Worm (Caenorhabditis elegans) whole organism, early embryonic: ENCODE data around the gene T19C3.2.

Source experiments
- B0310.2 ChIP-seq: sonication (generic microtip); optimal IDR thresholded peaks from 2 replicates; lab custom pipeline; 2016; ENCODE audit warnings: mild to moderate bottlenecking, missing genetic modification characterization, missing compliant biosample characterization
- F13C5.2 ChIP-seq: sonication (generic microtip); optimal IDR thresholded peaks from 2 replicates; lab custom pipeline; 2017; ENCODE audit warnings: mild to moderate bottlenecking, missing genetic modification characterization, inconsistent platforms, missing compliant biosample characterization
- aly-1 ChIP-seq: sonication (generic microtip); optimal IDR thresholded peaks from 2 replicates; lab custom pipeline; 2016; ENCODE audit warnings: missing genetic modification characterization, missing compliant biosample characterization
- ama-1 ChIP-seq: fragments of 150-350 bp; optimal IDR thresholded peaks from 2 replicates; lab custom pipeline; 2014
- ceh-13 ChIP-seq: fragments of 200-800 bp; sonication (Bioruptor generic); optimal IDR thresholded peaks from 2 replicates; lab custom pipeline; 2018; ENCODE audit warnings: mild to moderate bottlenecking, missing genetic modification characterization, missing compliant biosample characterization
- ceh-36 ChIP-seq: sonication (generic microtip); optimal IDR thresholded peaks from 2 replicates; lab custom pipeline; 2016; ENCODE audit warnings: missing genetic modification characterization, inconsistent platforms, missing compliant biosample characterization
- ets-7 ChIP-seq: sonication (generic microtip); optimal IDR thresholded peaks from 2 replicates; lab custom pipeline; 2016; ENCODE audit warnings: missing genotype, missing genetic modification characterization, missing compliant biosample characterization
- flt-1 ChIP-seq: fragments of 200-800 bp; sonication (Bioruptor generic); IDR thresholded peaks from 2 replicates; pipeline ENCODE4 v1.3.6; 2022; ENCODE audit warnings: missing genetic modification characterization, missing compliant biosample characterization
- hmbx-1 ChIP-seq: sonication (generic microtip); optimal IDR thresholded peaks from 2 replicates; lab custom pipeline; 2016; ENCODE audit warnings: mild to moderate bottlenecking, missing genetic modification characterization, missing compliant biosample characterization
- hmg-4 ChIP-seq: fragments of 200-800 bp; sonication (Bioruptor generic); optimal IDR thresholded peaks from 2 replicates; lab custom pipeline; 2018; ENCODE audit warnings: mild to moderate bottlenecking, missing genetic modification characterization, missing compliant biosample characterization
- hnd-1 ChIP-seq: sonication (generic microtip); optimal IDR thresholded peaks from 2 replicates; lab custom pipeline; 2016; ENCODE audit warnings: missing genetic modification characterization, missing compliant biosample characterization
- pes-1 ChIP-seq: fragments of 200-800 bp; sonication (Bioruptor generic); IDR thresholded peaks from 2 replicates; pipeline ENCODE4 v1.3.6; 2022; ENCODE audit warnings: missing genetic modification reagents, missing genetic modification characterization, missing compliant biosample characterization
- scrt-1 ChIP-seq: fragments of 200-800 bp; sonication (Bioruptor generic); IDR thresholded peaks from 2 replicates; pipeline ENCODE4 v1.3.6; 2022; ENCODE audit warnings: missing genetic modification characterization, missing compliant biosample characterization
- sea-1 ChIP-seq: fragments of 200-800 bp; sonication (Bioruptor generic); conservative IDR thresholded peaks from 2 replicates; pipeline ENCODE4 v1.3.6; 2022; ENCODE audit warnings: missing genetic modification characterization, missing compliant biosample characterization
- tbx-11 ChIP-seq: fragments of 200-800 bp; sonication (Bioruptor generic); IDR thresholded peaks from 2 replicates; pipeline ENCODE4 v1.3.6; 2022; ENCODE audit warnings: missing genetic modification characterization, missing compliant biosample characterization
- tbx-37 ChIP-seq: fragments of 200-800 bp; sonication (Bioruptor generic); conservative IDR thresholded peaks from 2 replicates; pipeline ENCODE4 v1.3.6; 2022; ENCODE audit warnings: missing genetic modification reagents, missing genetic modification characterization, missing compliant biosample characterization
- tra-4 ChIP-seq: sonication (generic microtip); optimal IDR thresholded peaks from 2 replicates; lab custom pipeline; 2017; ENCODE audit warnings: missing genetic modification characterization, missing compliant biosample characterization

The T19C3.2 gene

DNA sequence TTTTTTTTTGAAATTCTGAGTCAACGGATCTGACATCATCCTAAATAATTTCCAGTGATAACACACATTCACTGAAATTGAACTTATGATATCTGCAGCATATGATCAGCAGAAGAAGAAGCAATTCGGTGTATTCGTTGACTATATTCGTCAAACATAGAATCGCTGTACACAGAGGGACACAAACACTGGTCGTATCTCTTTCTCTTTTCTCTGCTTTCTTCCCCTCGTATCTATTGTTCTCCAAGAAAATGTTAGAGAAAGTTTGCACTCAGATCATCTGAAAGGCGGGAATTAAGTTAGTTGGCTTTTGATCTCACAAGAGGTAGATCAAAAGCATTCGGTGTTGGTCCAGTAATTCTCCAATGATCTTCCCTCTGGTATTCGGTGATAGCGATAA lies 33.2 kb upstream of the T19C3.2 start:
- no peak for TF ChIP-seq aly-1 (tag; lab: Kevin White, UChicago)
- TF ChIP-seq flt-1 (GFP tag; lab: Robert Waterston, UW) = no peak
- no peak for TF ChIP-seq B0310.2 (tag; lab: Kevin White, UChicago)
- TF ChIP-seq tra-4 (tag; lab: Kevin White, UChicago) = no peak
- TF ChIP-seq hmg-4 = no peak
- no peak for TF ChIP-seq F13C5.2 (tag; lab: Kevin White, UChicago)
- no peak for TF ChIP-seq ceh-36 (tag; lab: Kevin White, UChicago)
- TF ChIP-seq ets-7 (tag; lab: Kevin White, UChicago) = no peak
- TF ChIP-seq pes-1 (GFP tag; lab: Robert Waterston, UW) = no peak
- no peak for TF ChIP-seq hnd-1 (tag; lab: Kevin White, UChicago)
- no peak for TF ChIP-seq ceh-13 (GFP tag; lab: Kevin White, UChicago)
- TF ChIP-seq scrt-1 (GFP tag; lab: Robert Waterston, UW) = no peak
- no peak for TF ChIP-seq tbx-37 (GFP tag; lab: Robert Waterston, UW)
- TF ChIP-seq hmbx-1 = no peak

DNA sequence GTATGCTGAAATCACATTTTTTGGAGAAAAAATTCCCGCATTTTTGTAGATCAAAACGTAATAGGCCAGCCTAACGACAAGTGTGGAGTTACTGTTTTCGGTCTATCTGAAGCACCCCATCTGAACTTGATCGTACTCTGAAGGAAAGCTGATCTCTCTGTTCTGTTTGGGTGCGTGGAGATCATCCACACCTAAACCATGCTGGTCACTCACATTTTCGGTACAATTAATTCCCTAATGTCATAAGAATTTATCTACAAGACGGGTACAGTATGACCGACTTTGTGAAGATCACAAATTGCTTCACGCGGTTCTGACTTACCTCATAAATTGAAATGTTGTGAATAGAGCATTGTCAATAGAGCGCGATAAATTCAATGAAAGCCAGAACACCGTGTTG lies 32.6 kb upstream of the T19C3.2 start:
- TF ChIP-seq tbx-11 (GFP tag; lab: Robert Waterston, UW) = no peak
- TF ChIP-seq scrt-1 (GFP tag; lab: Robert Waterston, UW) = no peak
- no peak for TF ChIP-seq hmbx-1
- no peak for TF ChIP-seq tra-4 (tag; lab: Kevin White, UChicago)
- no peak for TF ChIP-seq hmg-4
- no peak for TF ChIP-seq pes-1 (GFP tag; lab: Robert Waterston, UW)
- TF ChIP-seq flt-1 (GFP tag; lab: Robert Waterston, UW) = no peak
- no peak for TF ChIP-seq ama-1 (lab: Kevin White, UChicago)
- no peak for TF ChIP-seq F13C5.2 (tag; lab: Kevin White, UChicago)
- no peak for TF ChIP-seq ceh-13 (GFP tag; lab: Kevin White, UChicago)
- TF ChIP-seq tbx-37 (GFP tag; lab: Robert Waterston, UW) = no peak
- TF ChIP-seq hnd-1 (tag; lab: Kevin White, UChicago) = no peak
- TF ChIP-seq aly-1 (tag; lab: Kevin White, UChicago) = no peak

- no peak for TF ChIP-seq hnd-1 (tag; lab: Kevin White, UChicago)
- TF ChIP-seq hmbx-1 = no peak
- no peak for TF ChIP-seq ceh-13 (GFP tag; lab: Kevin White, UChicago)
- TF ChIP-seq pes-1 (GFP tag; lab: Robert Waterston, UW) = no peak
- TF ChIP-seq sea-1 = no peak
- no peak for TF ChIP-seq F13C5.2 (tag; lab: Kevin White, UChicago)
- no peak for TF ChIP-seq flt-1 (GFP tag; lab: Robert Waterston, UW)
- TF ChIP-seq hmg-4 = no peak
- TF ChIP-seq scrt-1 (GFP tag; lab: Robert Waterston, UW) = no peak
- TF ChIP-seq ets-7 (tag; lab: Kevin White, UChicago) = no peak
- TF ChIP-seq ceh-36 (tag; lab: Kevin White, UChicago) = no peak
- TF ChIP-seq B0310.2 (tag; lab: Kevin White, UChicago) = no peak
- no peak for TF ChIP-seq tbx-11 (GFP tag; lab: Robert Waterston, UW)
Observed at ce11 chrIII:647248-647647, 29.9 kb upstream of the T19C3.2 start.

DNA sequence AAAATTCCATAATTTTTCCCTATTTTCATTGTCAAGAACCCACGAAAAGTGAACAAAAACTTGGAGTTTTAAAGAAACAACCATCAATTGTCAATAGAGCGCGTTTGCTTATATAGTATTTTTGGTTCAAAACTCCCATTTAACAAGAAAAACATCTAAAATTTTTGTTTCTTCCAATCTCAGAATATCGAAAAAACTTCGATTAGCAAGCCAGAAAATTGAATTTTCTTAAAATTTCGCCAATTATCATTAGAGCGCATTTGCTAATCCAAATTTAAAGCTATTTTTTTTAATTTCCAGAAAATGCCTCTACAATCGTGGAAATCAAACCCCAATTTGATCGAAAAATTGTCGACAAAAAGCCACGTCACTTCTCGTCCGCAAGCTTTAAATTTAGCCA lies 29.1 kb upstream of the T19C3.2 start, which contains the start of gene orai-1:
Gene orai-1 (plus strand): TSS at position 301 of the 400 bp plus-strand sequence.
- no peak for TF ChIP-seq tbx-11 (GFP tag; lab: Robert Waterston, UW)

DNA sequence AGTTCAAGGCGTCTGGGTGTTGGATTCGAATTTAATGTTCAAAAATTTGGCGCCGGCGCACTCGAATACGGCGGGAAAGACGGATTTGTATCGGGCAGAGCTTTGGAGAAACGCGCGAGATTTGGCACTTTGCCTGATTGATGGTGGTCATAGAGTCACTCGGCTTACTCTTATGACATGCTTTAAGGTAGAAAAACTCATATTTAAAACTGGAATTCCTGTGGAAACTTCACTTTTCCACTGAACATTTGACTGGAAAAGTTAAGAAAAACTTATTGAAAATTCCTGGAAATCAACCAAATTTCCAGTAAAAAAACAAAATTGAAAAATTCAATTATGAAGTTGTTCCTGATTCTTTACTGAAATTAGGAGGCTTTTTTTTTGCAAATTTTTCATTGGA lies 27.3 kb upstream of the T19C3.2 start:
- TF ChIP-seq ets-7 (tag; lab: Kevin White, UChicago) = no peak
- TF ChIP-seq aly-1 (tag; lab: Kevin White, UChicago) = no peak
- no peak for TF ChIP-seq hnd-1 (tag; lab: Kevin White, UChicago)
- no peak for TF ChIP-seq scrt-1 (GFP tag; lab: Robert Waterston, UW)
- no peak for TF ChIP-seq ceh-36 (tag; lab: Kevin White, UChicago)
- no peak for TF ChIP-seq hmg-4
- TF ChIP-seq F13C5.2 (tag; lab: Kevin White, UChicago) = no peak
- no peak for TF ChIP-seq pes-1 (GFP tag; lab: Robert Waterston, UW)
- no peak for TF ChIP-seq flt-1 (GFP tag; lab: Robert Waterston, UW)
- TF ChIP-seq ama-1 (lab: Kevin White, UChicago) = no peak
- no peak for TF ChIP-seq hmbx-1
- no peak for TF ChIP-seq tbx-11 (GFP tag; lab: Robert Waterston, UW)
- TF ChIP-seq tbx-37 (GFP tag; lab: Robert Waterston, UW) = no peak
- TF ChIP-seq B0310.2 (tag; lab: Kevin White, UChicago) = no peak
- no peak for TF ChIP-seq sea-1
- TF ChIP-seq tra-4 (tag; lab: Kevin White, UChicago) = no peak
- no peak for TF ChIP-seq ceh-13 (GFP tag; lab: Kevin White, UChicago)

DNA sequence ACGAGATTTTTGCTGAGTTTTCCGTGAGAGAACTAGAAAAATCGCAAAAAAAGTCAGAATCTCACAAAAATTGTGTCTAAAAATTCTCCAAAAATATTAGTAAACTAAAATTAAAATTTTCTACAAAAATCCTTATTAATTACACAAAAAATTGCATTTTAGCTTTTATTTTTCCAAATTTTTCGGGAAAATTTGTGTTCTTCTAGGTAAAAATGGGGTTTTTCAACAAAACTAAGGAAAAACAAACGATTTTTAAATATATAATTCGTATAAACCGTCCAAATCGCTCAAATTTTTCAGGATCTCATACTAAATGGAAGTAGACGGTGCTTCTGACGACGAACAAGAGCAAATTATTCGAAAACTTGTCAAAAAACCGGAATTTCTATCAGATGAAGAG lies 24.4 kb upstream of the T19C3.2 start, which contains the start of gene W06E11.1:
Gene W06E11.1 (plus strand): TSS at position 301 of the 400 bp plus-strand sequence.
- TF ChIP-seq flt-1 (GFP tag; lab: Robert Waterston, UW) (no peak), ceh-13 (GFP tag; lab: Kevin White, UChicago) (no peak), tbx-37 (GFP tag; lab: Robert Waterston, UW) (no peak)

ce11 chrIII:640198-640803 lies 22.9 kb upstream of the T19C3.2 start, which contains the start of the genes tag-266 and tag-267:
TSS of gene tag-266 (minus strand) at chrIII:640226.
TSS of gene tag-267 (plus strand) at chrIII:640790.
- TF ChIP-seq hnd-1 (tag; lab: Kevin White, UChicago) = peak; percentile 63
- TF ChIP-seq flt-1 (GFP tag; lab: Robert Waterston, UW) = peak; percentile 35; the same call in 1 of the 2 replicates
- TF ChIP-seq ama-1 (lab: Kevin White, UChicago) = no peak
- TF ChIP-seq tbx-37 (GFP tag; lab: Robert Waterston, UW) = peak; percentile 58
- no peak for TF ChIP-seq hmg-4
- peak; percentile 40 for TF ChIP-seq ceh-13 (GFP tag; lab: Kevin White, UChicago)
- TF ChIP-seq tbx-11 (GFP tag; lab: Robert Waterston, UW) = peak; percentile 71
- peak; percentile 87 for TF ChIP-seq F13C5.2 (tag; lab: Kevin White, UChicago)
- TF ChIP-seq ceh-36 (tag; lab: Kevin White, UChicago) = no peak
- TF ChIP-seq scrt-1 (GFP tag; lab: Robert Waterston, UW) = no peak
- TF ChIP-seq aly-1 (tag; lab: Kevin White, UChicago) = no peak
- peak; percentile 78 for TF ChIP-seq pes-1 (GFP tag; lab: Robert Waterston, UW)
- no peak for TF ChIP-seq ets-7 (tag; lab: Kevin White, UChicago)
- TF ChIP-seq hmbx-1 = peak; percentile 56
- TF ChIP-seq tra-4 (tag; lab: Kevin White, UChicago) = peak; percentile 18
- no peak for TF ChIP-seq sea-1
- peak; percentile 59 for TF ChIP-seq B0310.2 (tag; lab: Kevin White, UChicago)
